Worm (Caenorhabditis elegans) whole organism, early embryonic: Measurements from ENCODE around the gene K01D12.8.

ENCODE experiments used
- B0310.2 ChIP-seq: sonication (generic microtip); optimal IDR thresholded peaks from 2 replicates; lab custom pipeline; 2016; ENCODE audit warnings: mild to moderate bottlenecking, missing genetic modification characterization, missing compliant biosample characterization
- F13C5.2 ChIP-seq: sonication (generic microtip); optimal IDR thresholded peaks from 2 replicates; lab custom pipeline; 2017; ENCODE audit warnings: mild to moderate bottlenecking, missing genetic modification characterization, inconsistent platforms, missing compliant biosample characterization
- aly-1 ChIP-seq: sonication (generic microtip); optimal IDR thresholded peaks from 2 replicates; lab custom pipeline; 2016; ENCODE audit warnings: missing genetic modification characterization, missing compliant biosample characterization
- ama-1 ChIP-seq: fragments of 150-350 bp; optimal IDR thresholded peaks from 2 replicates; lab custom pipeline; 2014
- ceh-13 ChIP-seq: fragments of 200-800 bp; sonication (Bioruptor generic); optimal IDR thresholded peaks from 2 replicates; lab custom pipeline; 2018; ENCODE audit warnings: mild to moderate bottlenecking, missing genetic modification characterization, missing compliant biosample characterization
- ceh-36 ChIP-seq: sonication (generic microtip); optimal IDR thresholded peaks from 2 replicates; lab custom pipeline; 2016; ENCODE audit warnings: missing genetic modification characterization, inconsistent platforms, missing compliant biosample characterization
- ets-7 ChIP-seq: sonication (generic microtip); optimal IDR thresholded peaks from 2 replicates; lab custom pipeline; 2016; ENCODE audit warnings: missing genotype, missing genetic modification characterization, missing compliant biosample characterization
- flt-1 ChIP-seq: fragments of 200-800 bp; sonication (Bioruptor generic); IDR thresholded peaks from 2 replicates; pipeline ENCODE4 v1.3.6; 2022; ENCODE audit warnings: missing genetic modification characterization, missing compliant biosample characterization
- hmbx-1 ChIP-seq: sonication (generic microtip); optimal IDR thresholded peaks from 2 replicates; lab custom pipeline; 2016; ENCODE audit warnings: mild to moderate bottlenecking, missing genetic modification characterization, missing compliant biosample characterization
- hmg-4 ChIP-seq: fragments of 200-800 bp; sonication (Bioruptor generic); optimal IDR thresholded peaks from 2 replicates; lab custom pipeline; 2018; ENCODE audit warnings: mild to moderate bottlenecking, missing genetic modification characterization, missing compliant biosample characterization
- hnd-1 ChIP-seq: sonication (generic microtip); optimal IDR thresholded peaks from 2 replicates; lab custom pipeline; 2016; ENCODE audit warnings: missing genetic modification characterization, missing compliant biosample characterization
- pes-1 ChIP-seq: fragments of 200-800 bp; sonication (Bioruptor generic); IDR thresholded peaks from 2 replicates; pipeline ENCODE4 v1.3.6; 2022; ENCODE audit warnings: missing genetic modification reagents, missing genetic modification characterization, missing compliant biosample characterization
- scrt-1 ChIP-seq: fragments of 200-800 bp; sonication (Bioruptor generic); IDR thresholded peaks from 2 replicates; pipeline ENCODE4 v1.3.6; 2022; ENCODE audit warnings: missing genetic modification characterization, missing compliant biosample characterization
- sea-1 ChIP-seq: fragments of 200-800 bp; sonication (Bioruptor generic); conservative IDR thresholded peaks from 2 replicates; pipeline ENCODE4 v1.3.6; 2022; ENCODE audit warnings: missing genetic modification characterization, missing compliant biosample characterization
- tbx-11 ChIP-seq: fragments of 200-800 bp; sonication (Bioruptor generic); IDR thresholded peaks from 2 replicates; pipeline ENCODE4 v1.3.6; 2022; ENCODE audit warnings: missing genetic modification characterization, missing compliant biosample characterization
- tbx-37 ChIP-seq: fragments of 200-800 bp; sonication (Bioruptor generic); conservative IDR thresholded peaks from 2 replicates; pipeline ENCODE4 v1.3.6; 2022; ENCODE audit warnings: missing genetic modification reagents, missing genetic modification characterization, missing compliant biosample characterization
- tra-4 ChIP-seq: sonication (generic microtip); optimal IDR thresholded peaks from 2 replicates; lab custom pipeline; 2017; ENCODE audit warnings: missing genetic modification characterization, missing compliant biosample characterization

The K01D12.8 gene

DNA sequence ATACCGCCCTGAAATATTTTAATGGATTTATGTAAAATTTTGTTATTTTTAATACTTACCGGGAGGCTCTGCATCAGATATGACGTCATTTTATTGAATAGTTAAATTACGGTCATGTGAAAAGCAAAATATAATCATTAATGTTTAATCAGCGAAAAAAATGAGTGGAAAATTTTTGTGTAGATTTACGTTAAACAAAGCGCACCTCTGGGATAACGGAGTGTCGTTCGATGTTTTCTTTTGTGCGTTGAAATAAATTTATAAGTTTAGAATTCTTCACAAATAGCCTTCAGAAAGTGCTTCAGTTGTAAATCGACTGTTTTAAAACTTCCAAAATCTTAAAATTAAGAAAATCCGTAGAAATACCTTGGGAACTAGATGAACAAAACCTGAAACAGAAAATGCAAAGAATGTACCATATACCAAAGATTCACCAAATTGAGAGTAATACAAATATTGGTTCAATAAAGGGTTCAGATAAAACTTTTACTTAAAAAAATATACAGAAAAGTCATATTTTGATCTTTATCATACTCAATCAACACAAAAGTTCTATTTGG lies 1.7 kb upstream of the K01D12.8 start, which contains the start of the genes K01D12.20 and miga-1:
TSS of gene K01D12.20 (minus strand) at position 138 of the 560 bp plus-strand sequence.
TSS of gene miga-1 (minus strand) at position 183 of the 560 bp plus-strand sequence.
- TF ChIP-seq ceh-13 (GFP tag; lab: Kevin White, UChicago) (no peak), sea-1 (GFP tag; lab: Robert Waterston, UW) (no peak), tra-4 (tag; lab: Kevin White, UChicago) (no peak), flt-1 (GFP tag; lab: Robert Waterston, UW) (no peak), ceh-36 (tag; lab: Kevin White, UChicago) (no peak), B0310.2 (tag; lab: Kevin White, UChicago) (no peak), F13C5.2 (tag; lab: Kevin White, UChicago) (no peak), hmg-4 (GFP tag; lab: Kevin White, UChicago) (no peak), scrt-1 (no peak), hnd-1 (tag; lab: Kevin White, UChicago) (no peak), tbx-37 (GFP tag; lab: Robert Waterston, UW) (no peak), ets-7 (tag; lab: Kevin White, UChicago) (no peak), tbx-11 (GFP tag; lab: Robert Waterston, UW) (no peak), pes-1 (no peak), aly-1 (tag; lab: Kevin White, UChicago) (no peak), ama-1 (no peak), hmbx-1 (tag; lab: Kevin White, UChicago) (no peak)

DNA sequence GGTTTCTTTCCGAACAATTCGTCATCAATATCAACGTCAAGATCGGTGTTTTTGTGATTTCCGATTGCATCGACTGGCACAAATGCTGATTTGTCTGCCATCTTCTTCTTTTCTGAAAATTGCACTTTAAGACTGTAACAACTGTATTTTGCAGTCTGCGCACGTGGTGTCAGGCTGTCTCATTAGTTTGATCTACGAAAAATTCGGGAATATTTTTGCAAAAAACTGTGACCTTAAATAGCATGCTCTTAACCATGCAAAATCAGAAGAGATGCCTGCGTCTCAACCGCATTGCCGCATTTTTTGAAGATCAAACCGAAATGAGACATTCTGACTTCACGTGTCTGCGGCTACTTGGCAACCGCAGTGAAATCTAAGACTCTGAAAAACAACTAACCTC lies 1.1 kb upstream of the K01D12.8 start, which contains the start of gene K01D12.7:
TSS of gene K01D12.7 (minus strand) at position 101 of the 400 bp plus-strand sequence.
- TF ChIP-seq aly-1 (tag; lab: Kevin White, UChicago) (no peak), ceh-36 (tag; lab: Kevin White, UChicago) (no peak), ets-7 (tag; lab: Kevin White, UChicago) (no peak), tbx-37 (GFP tag; lab: Robert Waterston, UW) (no peak), tbx-11 (GFP tag; lab: Robert Waterston, UW) (no peak), scrt-1 (no peak), flt-1 (GFP tag; lab: Robert Waterston, UW) (no peak), ceh-13 (GFP tag; lab: Kevin White, UChicago) (no peak), F13C5.2 (tag; lab: Kevin White, UChicago) (no peak), sea-1 (GFP tag; lab: Robert Waterston, UW) (no peak), pes-1 (no peak), tra-4 (tag; lab: Kevin White, UChicago) (no peak), hnd-1 (tag; lab: Kevin White, UChicago) (no peak), hmbx-1 (tag; lab: Kevin White, UChicago) (no peak), hmg-4 (GFP tag; lab: Kevin White, UChicago) (no peak), B0310.2 (tag; lab: Kevin White, UChicago) (no peak), ama-1 (no peak)

DNA sequence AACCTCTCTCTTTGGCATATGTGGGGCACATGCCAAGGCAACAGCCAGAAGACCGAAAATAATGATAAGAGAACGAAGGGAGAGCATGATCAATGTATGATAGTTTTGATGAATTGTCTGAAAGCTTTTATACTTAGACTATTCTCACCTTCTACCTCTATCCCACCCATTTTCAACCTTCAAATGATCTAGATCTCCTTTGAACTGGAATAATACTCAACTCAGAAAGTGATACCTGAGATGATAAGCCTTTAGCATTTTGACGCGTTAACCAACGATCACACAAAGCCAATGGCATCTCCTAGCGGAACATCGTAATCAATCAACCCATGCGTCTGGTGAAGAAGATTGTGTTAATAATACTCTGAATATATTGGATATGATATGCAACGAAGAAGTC lies 2.1 kb downstream of the K01D12.8 start, which contains the start of gene K01D12.9:
TSS of gene K01D12.9 (minus strand) at position 101 of the 400 bp plus-strand sequence.
- no peak for TF ChIP-seq hnd-1 (tag; lab: Kevin White, UChicago)
- TF ChIP-seq ceh-13 (GFP tag; lab: Kevin White, UChicago): no peak
- TF ChIP-seq B0310.2 (tag; lab: Kevin White, UChicago): no peak
- no peak for TF ChIP-seq hmg-4 (GFP tag; lab: Kevin White, UChicago)
- no peak for TF ChIP-seq tra-4 (tag; lab: Kevin White, UChicago)
- no peak for TF ChIP-seq aly-1 (tag; lab: Kevin White, UChicago)
- no peak for TF ChIP-seq pes-1
- TF ChIP-seq sea-1 (GFP tag; lab: Robert Waterston, UW): no peak
- no peak for TF ChIP-seq ama-1
- TF ChIP-seq hmbx-1 (tag; lab: Kevin White, UChicago): no peak
- no peak for TF ChIP-seq ets-7 (tag; lab: Kevin White, UChicago)
- no peak for TF ChIP-seq F13C5.2 (tag; lab: Kevin White, UChicago)
- TF ChIP-seq tbx-11 (GFP tag; lab: Robert Waterston, UW): no peak
- TF ChIP-seq ceh-36 (tag; lab: Kevin White, UChicago): no peak
- TF ChIP-seq flt-1 (GFP tag; lab: Robert Waterston, UW): no peak
- no peak for TF ChIP-seq tbx-37 (GFP tag; lab: Robert Waterston, UW)
- no peak for TF ChIP-seq scrt-1

DNA sequence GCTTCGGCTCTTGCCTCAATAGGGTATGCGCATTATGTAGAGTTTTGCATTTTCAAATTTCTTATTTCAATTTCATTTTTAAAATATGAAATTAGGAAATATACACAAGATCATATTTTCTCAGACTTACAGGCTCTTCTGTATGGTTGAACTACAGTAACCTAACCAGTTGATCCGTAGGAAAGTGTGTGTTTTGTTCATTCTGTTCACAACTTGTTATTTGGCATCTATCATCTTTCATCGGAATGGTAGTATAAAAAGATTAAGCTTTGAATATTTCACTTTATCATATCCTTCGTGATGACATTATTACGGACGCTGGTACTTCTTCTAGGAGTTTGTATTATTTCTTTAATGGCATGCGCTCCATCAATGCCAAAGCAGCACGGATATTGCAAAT lies 3.5 kb downstream of the K01D12.8 start, which contains the start of gene K01D12.10:
TSS of gene K01D12.10 (plus strand) at position 301 of the 400 bp plus-strand sequence.
- TF ChIP-seq tbx-37 (GFP tag; lab: Robert Waterston, UW): no peak
- no peak for TF ChIP-seq flt-1 (GFP tag; lab: Robert Waterston, UW)
- TF ChIP-seq tbx-11 (GFP tag; lab: Robert Waterston, UW): no peak
- no peak for TF ChIP-seq hmbx-1 (tag; lab: Kevin White, UChicago)
- no peak for TF ChIP-seq ets-7 (tag; lab: Kevin White, UChicago)
- no peak for TF ChIP-seq aly-1 (tag; lab: Kevin White, UChicago)
- TF ChIP-seq scrt-1: no peak
- no peak for TF ChIP-seq hnd-1 (tag; lab: Kevin White, UChicago)
- no peak for TF ChIP-seq ceh-36 (tag; lab: Kevin White, UChicago)
- TF ChIP-seq ama-1: no peak
- no peak for TF ChIP-seq tra-4 (tag; lab: Kevin White, UChicago)
- no peak for TF ChIP-seq hmg-4 (GFP tag; lab: Kevin White, UChicago)
- TF ChIP-seq F13C5.2 (tag; lab: Kevin White, UChicago): no peak
- TF ChIP-seq ceh-13 (GFP tag; lab: Kevin White, UChicago): no peak

DNA sequence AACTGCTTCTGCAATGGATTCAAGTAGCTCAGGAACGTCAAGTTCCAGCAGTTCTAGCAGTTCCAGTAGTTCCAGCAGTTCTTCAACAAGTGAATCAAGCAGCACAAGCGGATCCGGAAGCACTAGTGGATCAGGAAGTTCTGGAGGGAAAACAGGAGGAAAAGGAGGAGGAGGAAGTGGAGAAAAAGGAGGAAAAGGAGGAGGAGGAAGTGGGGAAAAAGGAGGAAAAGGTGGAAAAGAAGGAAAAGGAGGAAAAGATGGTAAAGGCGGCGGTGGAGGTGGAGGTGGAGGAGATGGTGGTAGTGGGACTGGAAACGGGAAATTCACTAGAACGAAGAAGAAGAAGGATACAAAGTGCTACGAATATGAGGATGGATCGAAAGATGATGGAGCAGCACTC lies 4.1 kb downstream of the K01D12.8 start:
- TF ChIP-seq ets-7 (tag; lab: Kevin White, UChicago): no peak

DNA sequence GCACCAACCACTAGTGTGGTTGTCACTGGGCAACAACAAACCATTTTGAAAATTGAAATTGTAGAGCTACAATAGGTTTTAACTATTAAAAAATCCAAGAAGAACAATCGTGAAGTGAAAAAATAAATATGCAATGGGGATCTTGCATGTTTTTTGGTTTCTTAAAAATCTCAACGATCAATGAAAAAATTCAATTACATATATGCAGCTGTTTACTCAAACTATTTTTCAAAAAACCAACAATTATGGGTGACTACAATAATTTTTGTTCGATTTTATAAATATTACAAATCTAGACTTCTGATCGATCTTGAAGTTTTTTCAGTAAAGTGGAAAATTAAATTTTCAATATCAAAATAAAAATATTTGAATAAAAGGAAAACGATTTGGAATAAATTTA lies 6.1 kb downstream of the K01D12.8 start, which contains the start of gene cdr-4:
TSS of gene cdr-4 (minus strand) at position 101 of the 400 bp plus-strand sequence.
- TF ChIP-seq tbx-11 (GFP tag; lab: Robert Waterston, UW) (no peak), pes-1 (no peak), sea-1 (GFP tag; lab: Robert Waterston, UW) (no peak), tra-4 (tag; lab: Kevin White, UChicago) (no peak), hnd-1 (tag; lab: Kevin White, UChicago) (no peak), tbx-37 (GFP tag; lab: Robert Waterston, UW) (no peak), ceh-36 (tag; lab: Kevin White, UChicago) (no peak), scrt-1 (no peak), flt-1 (GFP tag; lab: Robert Waterston, UW) (no peak), B0310.2 (tag; lab: Kevin White, UChicago) (no peak), ceh-13 (GFP tag; lab: Kevin White, UChicago) (no peak), hmbx-1 (tag; lab: Kevin White, UChicago) (no peak), F13C5.2 (tag; lab: Kevin White, UChicago) (no peak), ets-7 (tag; lab: Kevin White, UChicago) (no peak)
